Worm (Caenorhabditis elegans) whole organism, early embryonic: ENCODE measurements around the gene B0361.14.

Experiments
- B0310.2 ChIP-seq: sonication (generic microtip); optimal IDR thresholded peaks from 2 replicates; lab custom pipeline; 2016; ENCODE audit warnings: mild to moderate bottlenecking, missing genetic modification characterization, missing compliant biosample characterization
- F13C5.2 ChIP-seq: sonication (generic microtip); optimal IDR thresholded peaks from 2 replicates; lab custom pipeline; 2017; ENCODE audit warnings: mild to moderate bottlenecking, missing genetic modification characterization, inconsistent platforms, missing compliant biosample characterization
- aly-1 ChIP-seq: sonication (generic microtip); optimal IDR thresholded peaks from 2 replicates; lab custom pipeline; 2016; ENCODE audit warnings: missing genetic modification characterization, missing compliant biosample characterization
- ama-1 ChIP-seq: fragments of 150-350 bp; optimal IDR thresholded peaks from 2 replicates; lab custom pipeline; 2014
- ceh-13 ChIP-seq: fragments of 200-800 bp; sonication (Bioruptor generic); optimal IDR thresholded peaks from 2 replicates; lab custom pipeline; 2018; ENCODE audit warnings: mild to moderate bottlenecking, missing genetic modification characterization, missing compliant biosample characterization
- ceh-36 ChIP-seq: sonication (generic microtip); optimal IDR thresholded peaks from 2 replicates; lab custom pipeline; 2016; ENCODE audit warnings: missing genetic modification characterization, inconsistent platforms, missing compliant biosample characterization
- ets-7 ChIP-seq: sonication (generic microtip); optimal IDR thresholded peaks from 2 replicates; lab custom pipeline; 2016; ENCODE audit warnings: missing genotype, missing genetic modification characterization, missing compliant biosample characterization
- flt-1 ChIP-seq: fragments of 200-800 bp; sonication (Bioruptor generic); IDR thresholded peaks from 2 replicates; pipeline ENCODE4 v1.3.6; 2022; ENCODE audit warnings: missing genetic modification characterization, missing compliant biosample characterization
- hmbx-1 ChIP-seq: sonication (generic microtip); optimal IDR thresholded peaks from 2 replicates; lab custom pipeline; 2016; ENCODE audit warnings: mild to moderate bottlenecking, missing genetic modification characterization, missing compliant biosample characterization
- hmg-4 ChIP-seq: fragments of 200-800 bp; sonication (Bioruptor generic); optimal IDR thresholded peaks from 2 replicates; lab custom pipeline; 2018; ENCODE audit warnings: mild to moderate bottlenecking, missing genetic modification characterization, missing compliant biosample characterization
- hnd-1 ChIP-seq: sonication (generic microtip); optimal IDR thresholded peaks from 2 replicates; lab custom pipeline; 2016; ENCODE audit warnings: missing genetic modification characterization, missing compliant biosample characterization
- pes-1 ChIP-seq: fragments of 200-800 bp; sonication (Bioruptor generic); IDR thresholded peaks from 2 replicates; pipeline ENCODE4 v1.3.6; 2022; ENCODE audit warnings: missing genetic modification reagents, missing genetic modification characterization, missing compliant biosample characterization
- scrt-1 ChIP-seq: fragments of 200-800 bp; sonication (Bioruptor generic); IDR thresholded peaks from 2 replicates; pipeline ENCODE4 v1.3.6; 2022; ENCODE audit warnings: missing genetic modification characterization, missing compliant biosample characterization
- sea-1 ChIP-seq: fragments of 200-800 bp; sonication (Bioruptor generic); conservative IDR thresholded peaks from 2 replicates; pipeline ENCODE4 v1.3.6; 2022; ENCODE audit warnings: missing genetic modification characterization, missing compliant biosample characterization
- tbx-11 ChIP-seq: fragments of 200-800 bp; sonication (Bioruptor generic); IDR thresholded peaks from 2 replicates; pipeline ENCODE4 v1.3.6; 2022; ENCODE audit warnings: missing genetic modification characterization, missing compliant biosample characterization
- tbx-37 ChIP-seq: fragments of 200-800 bp; sonication (Bioruptor generic); conservative IDR thresholded peaks from 2 replicates; pipeline ENCODE4 v1.3.6; 2022; ENCODE audit warnings: missing genetic modification reagents, missing genetic modification characterization, missing compliant biosample characterization
- tra-4 ChIP-seq: sonication (generic microtip); optimal IDR thresholded peaks from 2 replicates; lab custom pipeline; 2017; ENCODE audit warnings: missing genetic modification characterization, missing compliant biosample characterization

The B0361.14 gene

DNA sequence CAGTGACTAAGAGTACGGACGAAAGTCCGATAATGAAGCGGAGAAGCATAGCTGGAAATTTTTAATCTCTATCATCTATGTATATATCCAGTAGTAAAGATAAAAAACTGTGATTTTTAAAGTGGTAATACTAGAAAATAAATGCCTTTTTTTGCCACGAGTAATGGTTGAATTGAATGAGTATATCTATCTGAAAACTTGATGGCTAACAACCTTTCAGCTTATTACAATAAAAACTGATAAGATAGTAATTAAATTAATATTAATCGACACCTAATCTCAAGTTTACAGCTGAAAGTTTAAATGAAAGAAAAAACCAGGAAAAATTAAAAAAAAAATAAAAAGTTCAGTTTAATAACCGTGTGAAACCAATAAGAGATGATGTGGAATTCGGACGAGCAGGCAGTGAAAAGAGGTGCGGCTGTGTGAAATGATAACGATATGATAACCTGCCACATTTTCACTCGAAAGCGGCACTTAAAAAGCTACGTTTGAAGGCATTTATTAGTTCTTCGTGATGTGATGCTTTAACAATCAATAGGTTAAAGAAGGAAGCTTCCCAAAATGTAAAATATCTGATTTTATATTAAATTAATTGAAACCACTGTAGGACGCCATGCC lies 15.7 kb upstream of the B0361.14 start, which contains the start of gene nspg-6:
Gene nspg-6, minus strand, starts transcription at position 51 of the 621 bp plus-strand sequence.
- no peak for TF ChIP-seq pes-1 (GFP tag; lab: Robert Waterston, UW)
- no peak for TF ChIP-seq hmbx-1 (tag; lab: Kevin White, UChicago)
- TF ChIP-seq ceh-36 (tag; lab: Kevin White, UChicago): no peak
- TF ChIP-seq F13C5.2 (tag; lab: Kevin White, UChicago): no peak
- no peak for TF ChIP-seq sea-1
- TF ChIP-seq tbx-37 (GFP tag; lab: Robert Waterston, UW): no peak
- no peak for TF ChIP-seq ama-1 (lab: Kevin White, UChicago)
- no peak for TF ChIP-seq hmg-4 (GFP tag; lab: Kevin White, UChicago)
- TF ChIP-seq ets-7 (tag; lab: Kevin White, UChicago): no peak
- no peak for TF ChIP-seq hnd-1 (tag; lab: Kevin White, UChicago)
- TF ChIP-seq ceh-13 (GFP tag; lab: Kevin White, UChicago): no peak

DNA sequence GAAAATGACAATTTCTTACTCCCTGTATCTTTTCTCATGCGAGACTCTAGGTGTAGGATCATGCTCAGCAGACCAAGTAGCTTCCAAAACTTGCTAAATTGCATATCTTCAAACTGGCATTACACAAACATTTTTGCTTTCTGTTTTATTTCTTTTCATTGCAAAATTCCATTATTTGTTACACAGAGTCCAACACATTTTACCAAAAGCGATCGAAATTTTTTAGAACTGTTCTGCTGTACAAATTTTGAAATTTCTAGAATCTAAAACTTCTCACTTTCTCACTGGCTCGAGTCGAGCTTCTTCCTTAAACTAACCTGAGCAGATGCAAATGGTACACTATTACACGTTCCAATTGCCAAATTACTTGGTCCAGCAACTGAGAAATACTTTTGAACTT lies 15.1 kb upstream of the B0361.14 start:
- no peak for TF ChIP-seq tbx-11 (GFP tag; lab: Robert Waterston, UW)
- no peak for TF ChIP-seq hmbx-1 (tag; lab: Kevin White, UChicago)
- no peak for TF ChIP-seq aly-1
- TF ChIP-seq scrt-1: no peak

DNA sequence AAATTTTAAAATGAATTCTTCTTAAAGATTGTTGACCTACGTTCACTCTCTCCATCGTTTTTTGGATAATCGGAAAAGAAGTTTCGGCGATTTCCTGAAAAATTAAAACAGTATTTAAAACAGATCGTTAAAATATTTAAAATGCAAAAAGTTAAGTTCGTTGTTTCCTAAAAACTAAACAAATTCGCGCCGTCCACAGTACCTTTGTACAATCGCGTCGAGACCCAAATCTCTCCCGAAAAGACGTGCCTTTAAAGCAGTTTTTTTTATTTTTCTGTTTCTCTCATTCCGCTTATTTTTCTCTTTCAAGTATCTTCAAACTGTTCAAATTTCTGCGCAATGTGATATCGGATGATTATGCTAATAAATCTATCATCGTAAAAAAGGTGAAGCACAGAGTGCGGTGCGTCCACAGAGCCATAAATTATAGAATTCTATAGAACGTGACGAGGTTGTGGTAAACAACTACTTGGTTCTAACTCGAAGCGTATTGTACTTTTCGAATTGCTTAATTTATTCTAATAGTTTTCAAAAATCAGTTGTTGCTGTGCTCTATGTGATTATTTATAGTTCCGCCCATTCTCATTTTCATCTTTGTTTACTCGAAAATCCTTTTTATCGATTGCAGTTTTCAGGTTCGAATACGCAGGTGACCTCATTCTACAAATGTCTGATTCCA lies 11.5 kb upstream of the B0361.14 start, which contains the start of the genes F56C9.6 and F56C9.3:
Gene F56C9.6, minus strand, starts transcription at position 112 of the 679 bp plus-strand sequence.
Gene F56C9.3, plus strand, starts transcription at position 629 of the 679 bp plus-strand sequence.
- TF ChIP-seq B0310.2 (no peak), ceh-13 (GFP tag; lab: Kevin White, UChicago) (no peak), tbx-37 (GFP tag; lab: Robert Waterston, UW) (no peak), ceh-36 (tag; lab: Kevin White, UChicago) (no peak)

DNA sequence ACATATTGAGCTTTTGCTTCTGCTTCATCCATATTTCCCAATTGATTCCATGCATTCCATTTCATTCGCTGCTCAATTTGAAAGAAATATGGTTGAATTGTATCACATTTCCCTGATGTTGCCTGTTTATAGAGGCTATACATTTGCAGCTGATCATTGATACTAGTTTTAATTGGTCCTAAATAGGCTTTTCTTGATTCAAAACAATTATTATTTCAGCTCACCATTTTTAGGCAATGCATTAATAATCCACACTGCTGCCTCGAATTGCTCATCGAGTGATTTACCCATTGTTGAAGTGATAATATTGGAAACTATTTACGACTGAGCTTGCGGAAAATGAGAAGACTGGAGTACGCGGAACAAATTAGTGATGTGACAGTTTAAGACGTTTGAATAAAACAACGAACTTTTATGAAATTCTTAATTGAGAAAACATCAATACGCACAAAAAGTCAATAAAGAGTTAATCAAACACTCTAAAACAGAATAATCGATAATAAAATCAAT lies 9.3 kb upstream of the B0361.14 start, which contains the start of gene acbp-4:
Gene acbp-4, minus strand, starts transcription at position 510 of the 510 bp plus-strand sequence.
- TF ChIP-seq ceh-13 (GFP tag; lab: Kevin White, UChicago) (no peak), hnd-1 (tag; lab: Kevin White, UChicago) (no peak), flt-1 (GFP tag; lab: Robert Waterston, UW) (no peak), aly-1 (no peak), ets-7 (tag; lab: Kevin White, UChicago) (no peak), F13C5.2 (tag; lab: Kevin White, UChicago) (no peak), pes-1 (GFP tag; lab: Robert Waterston, UW) (no peak), hmg-4 (GFP tag; lab: Kevin White, UChicago) (no peak), scrt-1 (no peak), ceh-36 (tag; lab: Kevin White, UChicago) (no peak), tbx-11 (GFP tag; lab: Robert Waterston, UW) (no peak), tbx-37 (GFP tag; lab: Robert Waterston, UW) (no peak), B0310.2 (no peak), hmbx-1 (tag; lab: Kevin White, UChicago) (no peak), tra-4 (tag; lab: Kevin White, UChicago) (no peak), sea-1 (no peak), ama-1 (lab: Kevin White, UChicago) (no peak)

DNA sequence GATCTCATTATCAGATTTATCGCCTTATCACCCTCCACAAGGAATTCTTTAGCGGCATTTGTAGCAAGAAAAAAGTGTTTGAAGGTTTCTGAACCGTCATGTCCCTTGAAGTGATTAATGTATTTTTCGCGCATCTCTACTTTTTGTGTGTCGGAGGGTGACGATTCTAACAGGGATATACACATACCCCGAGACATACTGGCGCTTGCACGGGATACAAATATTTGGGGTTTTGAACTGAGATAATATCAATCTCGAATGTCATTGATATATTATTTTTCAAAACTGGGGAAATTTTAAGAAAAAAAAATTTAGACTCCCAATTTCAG lies 6.3 kb upstream of the B0361.14 start:
- TF ChIP-seq B0310.2 (no peak), hmbx-1 (tag; lab: Kevin White, UChicago) (no peak), scrt-1 (no peak), ceh-13 (GFP tag; lab: Kevin White, UChicago) (no peak), flt-1 (GFP tag; lab: Robert Waterston, UW) (no peak), hmg-4 (GFP tag; lab: Kevin White, UChicago) (no peak), tbx-11 (GFP tag; lab: Robert Waterston, UW) (no peak), pes-1 (GFP tag; lab: Robert Waterston, UW) (no peak), tra-4 (tag; lab: Kevin White, UChicago) (no peak), F13C5.2 (tag; lab: Kevin White, UChicago) (no peak), ets-7 (tag; lab: Kevin White, UChicago) (no peak), ama-1 (lab: Kevin White, UChicago) (no peak), sea-1 (no peak), aly-1 (no peak), hnd-1 (tag; lab: Kevin White, UChicago) (no peak), ceh-36 (tag; lab: Kevin White, UChicago) (no peak), tbx-37 (GFP tag; lab: Robert Waterston, UW) (no peak)

DNA sequence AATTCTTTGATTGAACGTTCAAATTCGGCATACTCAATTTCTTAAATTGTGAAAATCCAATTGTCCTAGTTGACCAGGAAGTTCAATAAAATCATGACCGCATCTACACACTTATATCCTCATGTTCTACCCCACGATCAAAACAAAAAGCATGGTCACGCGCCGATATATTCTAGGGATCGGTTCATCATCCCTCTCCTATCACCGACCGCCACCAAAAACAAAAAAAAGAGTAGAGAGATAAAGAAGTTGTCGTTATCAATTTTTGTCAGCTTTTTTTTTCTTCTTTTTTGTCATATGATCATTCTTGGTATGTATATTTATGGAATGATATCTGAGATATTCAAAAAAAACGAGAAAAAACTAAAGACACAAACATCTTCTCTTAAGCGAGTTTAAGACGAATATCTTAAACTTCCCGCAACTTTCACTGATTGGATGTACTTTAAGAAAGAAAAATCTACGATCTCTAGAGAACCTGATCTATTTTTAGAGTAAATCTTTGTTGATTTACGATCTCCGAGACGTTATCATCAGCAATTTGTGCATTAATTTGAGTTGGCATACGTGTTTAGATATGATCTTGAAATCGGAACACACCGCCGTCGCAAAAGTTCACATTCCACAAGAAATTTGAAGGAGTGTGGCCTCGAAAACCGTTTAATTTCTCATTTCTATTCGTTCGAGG lies 5.8 kb upstream of the B0361.14 start:
- TF ChIP-seq B0310.2: no peak
- no peak for TF ChIP-seq F13C5.2 (tag; lab: Kevin White, UChicago)
- TF ChIP-seq ama-1 (lab: Kevin White, UChicago): no peak
- no peak for TF ChIP-seq ceh-13 (GFP tag; lab: Kevin White, UChicago)
- TF ChIP-seq hmg-4 (GFP tag; lab: Kevin White, UChicago): no peak
- TF ChIP-seq pes-1 (GFP tag; lab: Robert Waterston, UW): no peak
- TF ChIP-seq ets-7 (tag; lab: Kevin White, UChicago): no peak
- TF ChIP-seq scrt-1: no peak
- TF ChIP-seq flt-1 (GFP tag; lab: Robert Waterston, UW): no peak
- TF ChIP-seq aly-1: no peak
- TF ChIP-seq hnd-1 (tag; lab: Kevin White, UChicago): no peak
- no peak for TF ChIP-seq tbx-37 (GFP tag; lab: Robert Waterston, UW)
- TF ChIP-seq tra-4 (tag; lab: Kevin White, UChicago): no peak
- no peak for TF ChIP-seq sea-1
- TF ChIP-seq hmbx-1 (tag; lab: Kevin White, UChicago): no peak
